Fruit fly (Drosophila melanogaster) whole organism, embryonic: ENCODE results near the gene CG6652.

Experiments
- Bgb ChIP-seq: fragments of 200-800 bp; sonication (Bioruptor generic); IDR thresholded peaks from 2 replicates; pipeline ENCODE4 v1.3.6; 2022; ENCODE audit warnings: missing biosample characterization, missing genetic modification characterization; ENCODE audit not compliant: partially characterized antibody
- Blimp-1 ChIP-seq: fragments of 200-800 bp; sonication (Bioruptor generic); optimal IDR thresholded peaks from 3 replicates; lab custom pipeline; 2018; ENCODE audit warnings: missing biosample characterization, missing genetic modification characterization, mild to moderate bottlenecking, moderate library complexity, missing genetic modification reagents
- CG1024 ChIP-seq: fragments of 200-800 bp; sonication (Bioruptor generic); IDR thresholded peaks from 2 replicates; pipeline ENCODE4 v1.3.6; 2022; ENCODE audit warnings: missing biosample characterization, missing genetic modification characterization
- CG10267 ChIP-seq: fragments of 200-800 bp; sonication (Bioruptor generic); optimal IDR thresholded peaks from 2 replicates; lab custom pipeline; 2018; ENCODE audit warnings: missing biosample characterization, mild to moderate bottlenecking, missing genetic modification characterization, moderate library complexity
- CG10321 ChIP-seq: fragments of 200-800 bp; sonication (Bioruptor generic); IDR thresholded peaks from 2 replicates; pipeline ENCODE4 v1.3.6; 2022; ENCODE audit warnings: missing biosample characterization, missing genetic modification characterization
- CG13894 ChIP-seq: fragments of 200-800 bp; sonication (Bioruptor generic); optimal IDR thresholded peaks from 3 replicates; lab custom pipeline; 2018; ENCODE audit warnings: missing biosample characterization, mild to moderate bottlenecking, missing genetic modification characterization, moderate library complexity
- CG15269 ChIP-seq: fragments of 200-800 bp; sonication (Bioruptor generic); optimal IDR thresholded peaks from 2 replicates; lab custom pipeline; 2018; ENCODE audit warnings: missing biosample characterization, mild to moderate bottlenecking, missing genetic modification characterization, moderate library complexity
- CG15601 ChIP-seq: fragments of 200-800 bp; sonication (Bioruptor generic); optimal IDR thresholded peaks from 3 replicates; lab custom pipeline; 2019; ENCODE audit warnings: missing biosample characterization, mild to moderate bottlenecking, missing genetic modification characterization, moderate library complexity
- CG17186 ChIP-seq: fragments of 200-800 bp; sonication (Bioruptor generic); optimal IDR thresholded peaks from 3 replicates; lab custom pipeline; 2017; ENCODE audit warnings: missing biosample characterization, missing genetic modification reagents, missing genetic modification characterization
- CG17328 ChIP-seq: fragments of 200-800 bp; sonication (Bioruptor generic); IDR thresholded peaks from 2 replicates; pipeline ENCODE4 v1.3.6; 2022; ENCODE audit warnings: missing biosample characterization, missing genetic modification characterization
- CG18011 ChIP-seq: fragments of 200-800 bp; sonication (Bioruptor generic); optimal IDR thresholded peaks from 2 replicates; lab custom pipeline; 2017; ENCODE audit warnings: missing biosample characterization, missing genetic modification characterization, mild to moderate bottlenecking, moderate library complexity, missing genotype
- CG1832 ChIP-seq: fragments of 200-800 bp; sonication (Bioruptor generic); optimal IDR thresholded peaks from 2 replicates; lab custom pipeline; 2017; ENCODE audit warnings: missing biosample characterization, mild to moderate bottlenecking, missing genetic modification characterization, inconsistent platforms
- CG31365 ChIP-seq: fragments of 200-800 bp; sonication (Bioruptor generic); optimal IDR thresholded peaks from 2 replicates; lab custom pipeline; 2018; ENCODE audit warnings: missing biosample characterization, mild to moderate bottlenecking, missing genetic modification characterization
- CG34422 ChIP-seq: fragments of 200-800 bp; sonication (Bioruptor generic); IDR thresholded peaks from 3 replicates; pipeline ENCODE4 v1.3.6; 2022; ENCODE audit warnings: missing biosample characterization, missing genetic modification characterization
- CG4360 ChIP-seq: fragments of 200-800 bp; sonication (Bioruptor generic); IDR thresholded peaks from 2 replicates; pipeline ENCODE4 v1.3.6; 2022; ENCODE audit warnings: missing biosample characterization, missing genetic modification characterization
- CG4707 ChIP-seq: fragments of 200-800 bp; sonication (Bioruptor generic); optimal IDR thresholded peaks from 2 replicates; lab custom pipeline; 2018; ENCODE audit warnings: missing biosample characterization, mild to moderate bottlenecking, missing genetic modification characterization, moderate library complexity
- CG5245 ChIP-seq: fragments of 200-800 bp; sonication (Bioruptor generic); optimal IDR thresholded peaks from 3 replicates; lab custom pipeline; 2016; ENCODE audit warnings: missing biosample characterization, missing genetic modification characterization
- CG6175 ChIP-seq: fragments of 200-800 bp; sonication (Bioruptor generic); IDR thresholded peaks from 3 replicates; pipeline ENCODE4 v1.3.6; 2022; ENCODE audit warnings: missing biosample characterization, missing genetic modification characterization
- CG7786 ChIP-seq: fragments of 200-800 bp; sonication (Bioruptor generic); optimal IDR thresholded peaks from 2 replicates; lab custom pipeline; 2016; ENCODE audit warnings: missing biosample characterization, missing genetic modification characterization
- CG7963 ChIP-seq: fragments of 200-800 bp; sonication (Bioruptor generic); IDR thresholded peaks from 3 replicates; pipeline ENCODE4 v1.3.6; 2022; ENCODE audit warnings: missing biosample characterization, missing genetic modification characterization; ENCODE audit not compliant: partially characterized antibody
- CG9215 ChIP-seq: fragments of 200-800 bp; sonication (Bioruptor generic); IDR thresholded peaks from 2 replicates; pipeline ENCODE4 v1.3.6; 2022; ENCODE audit warnings: missing biosample characterization, missing genetic modification characterization
- Chrac-16 ChIP-seq: fragments of 200-800 bp; sonication (Bioruptor generic); optimal IDR thresholded peaks from 3 replicates; lab custom pipeline; 2016; ENCODE audit warnings: missing biosample characterization, missing genetic modification characterization
- Dll ChIP-seq: fragments of 200-800 bp; sonication (Bioruptor generic); IDR thresholded peaks from 4 replicates; pipeline ENCODE4 v1.3.6; 2022; ENCODE audit warnings: missing biosample characterization, missing genetic modification characterization; ENCODE audit not compliant: partially characterized antibody
- Dref ChIP-seq: fragments of 200-800 bp; sonication (Bioruptor generic); IDR thresholded peaks from 2 replicates; pipeline ENCODE4 v1.3.6; 2022; ENCODE audit warnings: missing biosample characterization, missing genetic modification characterization
- Hand ChIP-seq: fragments of 200-800 bp; sonication (Bioruptor generic); optimal IDR thresholded peaks from 2 replicates; lab custom pipeline; 2017; ENCODE audit warnings: mild to moderate bottlenecking, missing biosample characterization, missing genetic modification reagents, missing genetic modification characterization
- HmgD ChIP-seq: fragments of 200-800 bp; sonication (Bioruptor generic); optimal IDR thresholded peaks from 3 replicates; lab custom pipeline; 2016; ENCODE audit warnings: missing biosample characterization, missing genetic modification characterization
- Ssrp ChIP-seq: fragments of 200-800 bp; sonication (Bioruptor generic); optimal IDR thresholded peaks from 2 replicates; lab custom pipeline; 2018; ENCODE audit warnings: missing biosample characterization, mild to moderate bottlenecking, missing genetic modification characterization, moderate library complexity
- bab2 ChIP-seq: fragments of 200-800 bp; sonication (Bioruptor generic); optimal IDR thresholded peaks from 2 replicates; lab custom pipeline; 2016; ENCODE audit warnings: missing biosample characterization, missing genetic modification characterization
- bsh ChIP-seq, 2 experiments: fragments of 200-800 bp; sonication (Bioruptor generic); optimal IDR thresholded peaks; 2 replicates each; lab custom pipeline; 2017 to 2018; ENCODE audit warnings: mild to moderate bottlenecking in 2 of 2, missing biosample characterization in 2 of 2, missing genetic modification characterization in 2 of 2, moderate library complexity in 1 of 2
- crol ChIP-seq: fragments of 200-800 bp; sonication (Bioruptor generic); IDR thresholded peaks from 2 replicates; pipeline ENCODE4 v1.3.6; 2022; ENCODE audit warnings: missing biosample characterization, missing genetic modification characterization
- crp ChIP-seq, 2 experiments: fragments of 200-800 bp; sonication (Bioruptor generic); optimal IDR thresholded peaks; 2 replicates in 1 of 2; 3 replicates in 1 of 2; lab custom pipeline; 2017; ENCODE audit warnings: missing biosample characterization in 2 of 2, missing genetic modification characterization in 2 of 2, mild to moderate bottlenecking in 1 of 2, moderate library complexity in 1 of 2
- esg ChIP-seq: fragments of 200-800 bp; sonication (Bioruptor generic); conservative IDR thresholded peaks from 2 replicates; pipeline ENCODE4 v1.3.6; 2022; ENCODE audit warnings: missing biosample characterization, missing genetic modification characterization
- fd64A ChIP-seq: fragments of 200-800 bp; sonication (Bioruptor generic); optimal IDR thresholded peaks from 3 replicates; lab custom pipeline; 2018; ENCODE audit warnings: missing biosample characterization, mild to moderate bottlenecking, missing genetic modification characterization
- ftz-f1 ChIP-seq: fragments of 200-800 bp; sonication (Bioruptor generic); optimal IDR thresholded peaks from 2 replicates; lab custom pipeline; 2016; ENCODE audit warnings: missing biosample characterization, missing genetic modification characterization
- gem ChIP-seq: fragments of 200-800 bp; sonication (Bioruptor generic); optimal IDR thresholded peaks from 2 replicates; lab custom pipeline; 2019; ENCODE audit warnings: missing biosample characterization, mild to moderate bottlenecking, missing genetic modification characterization, moderate library complexity
- hb ChIP-seq: fragments of 200-800 bp; sonication (Bioruptor generic); IDR thresholded peaks from 3 replicates; pipeline ENCODE4 v1.3.6; 2022; ENCODE audit warnings: missing biosample characterization, missing genetic modification characterization; ENCODE audit not compliant: partially characterized antibody
- hkb ChIP-seq, 2 experiments: fragments of 200-800 bp in 1 of 2; fragments of >200 bp in 1 of 2; sonication (Bioruptor generic) in 1 of 2; IDR thresholded peaks in 1 of 2; optimal IDR thresholded peaks in 1 of 2; 2 replicates each; pipeline versions ENCODE4 v1.3.6 to Lab custom; 2017 to 2022; ENCODE audit warnings: missing biosample characterization in 1 of 2, missing genetic modification characterization in 1 of 2
- hth ChIP-seq: fragments of >200 bp; optimal IDR thresholded peaks from 2 replicates; lab custom pipeline; 2017; ENCODE audit warnings: inconsistent platforms
- knrl ChIP-seq: fragments of 200-800 bp; sonication (Bioruptor generic); IDR thresholded peaks from 3 replicates; pipeline ENCODE4 v1.3.6; 2022; ENCODE audit warnings: missing biosample characterization, missing genetic modification characterization; ENCODE audit not compliant: partially characterized antibody
- mirr ChIP-seq: fragments of 200-800 bp; sonication (Bioruptor generic); optimal IDR thresholded peaks from 3 replicates; lab custom pipeline; 2018; ENCODE audit warnings: missing biosample characterization, mild to moderate bottlenecking, missing genetic modification characterization
- nau ChIP-seq: fragments of 200-800 bp; sonication (Bioruptor generic); optimal IDR thresholded peaks from 3 replicates; lab custom pipeline; 2017; ENCODE audit warnings: missing biosample characterization, mild to moderate bottlenecking, missing genetic modification characterization, missing genetic modification reagents
- nerfin-2 ChIP-seq: fragments of 200-800 bp; sonication (Bioruptor generic); IDR thresholded peaks from 2 replicates; pipeline ENCODE4 v1.3.6; 2022; ENCODE audit warnings: missing biosample characterization, missing genetic modification characterization; ENCODE audit not compliant: partially characterized antibody
- nmo ChIP-seq: fragments of 200-800 bp; sonication (Bioruptor generic); optimal IDR thresholded peaks from 2 replicates; lab custom pipeline; 2018; ENCODE audit warnings: missing biosample characterization, mild to moderate bottlenecking, missing genetic modification characterization, moderate library complexity
- salm ChIP-seq: fragments of 200-800 bp; sonication (Bioruptor generic); optimal IDR thresholded peaks from 2 replicates; lab custom pipeline; 2018; ENCODE audit warnings: missing biosample characterization, mild to moderate bottlenecking, missing genetic modification characterization
- sc ChIP-seq, 3 experiments: fragments of >200 bp in 2 of 3; fragments of 200-800 bp in 1 of 3; sonication (Bioruptor generic) in 1 of 3; optimal IDR thresholded peaks; 2 replicates in 2 of 3; 3 replicates in 1 of 3; lab custom pipeline; 2017; ENCODE audit warnings: mild to moderate bottlenecking in 1 of 3, missing biosample characterization in 1 of 3, missing genetic modification characterization in 1 of 3, missing genetic modification reagents in 1 of 3
- sqz ChIP-seq: fragments of 200-800 bp; sonication (Bioruptor generic); optimal IDR thresholded peaks from 3 replicates; lab custom pipeline; 2018; ENCODE audit warnings: missing biosample characterization, mild to moderate bottlenecking, missing genetic modification characterization
- sr ChIP-seq: fragments of 200-800 bp; sonication (Bioruptor generic); IDR thresholded peaks from 3 replicates; pipeline ENCODE4 v1.3.6; 2022; ENCODE audit warnings: missing biosample characterization, missing genetic modification characterization
- tio ChIP-seq: fragments of 200-800 bp; sonication (Bioruptor generic); optimal IDR thresholded peaks from 2 replicates; lab custom pipeline; 2017; ENCODE audit warnings: missing biosample characterization, missing genetic modification characterization, inconsistent platforms
- zen2 ChIP-seq: fragments of 200-800 bp; sonication (Bioruptor generic); IDR thresholded peaks from 3 replicates; pipeline ENCODE4 v1.3.6; 2022; ENCODE audit warnings: missing biosample characterization, missing genetic modification characterization; ENCODE audit not compliant: partially characterized antibody

CG6652 gene

dm6 chr3L:17027310-17027709 is 4.7 kb upstream of the CG6652 start, which contains the start of gene CG7730:
TSS of gene CG7730 (plus strand) at chr3L:17027515.
- TF ChIP-seq ftz-f1 (GFP tag; lab: Kevin White, UChicago) (no peak), sqz (GFP tag; lab: Kevin White, UChicago) (no peak), Bgb (GFP tag; lab: Robert Waterston, UW) (peak; percentile 55; the same call in 1 of the 2 replicates), knrl (GFP tag; lab: Robert Waterston, UW) (peak; percentile 18; the same call in 1 of the 3 replicates), tio (GFP tag; lab: Kevin White, UChicago) (no peak), hth (no peak), Dref (peak; percentile 61), gem (tag; lab: Kevin White, UChicago) (no peak), hb (GFP tag; lab: Robert Waterston, UW) (peak; percentile 32; the same call in 1 of the 3 replicates), hkb (optimal IDR thresholded peaks at IDR 0.05; lab: Kevin White, UChicago) (no peak), hkb (GFP tag; IDR thresholded peaks at IDR 0.05; lab: Robert Waterston, UW) (no peak), mirr (no peak), CG6175 (GFP tag; lab: Robert Waterston, UW) (no peak), salm (no peak), sr (GFP tag; lab: Robert Waterston, UW) (no peak), nerfin-2 (GFP tag; lab: Robert Waterston, UW) (peak; percentile 63; the same call in 1 of the 2 replicates), CG10267 (tag; lab: Kevin White, UChicago) (no peak), Blimp-1 (GFP tag; lab: Kevin White, UChicago) (no peak), Ssrp (no peak), CG1024 (GFP tag; lab: Robert Waterston, UW) (no peak), zen2 (GFP tag; lab: Robert Waterston, UW) (peak; percentile 79), sc (optimal IDR thresholded peaks at IDR 0.05; lab: Kevin White, UChicago) (no peak), sc (GFP tag; optimal IDR thresholded peaks at IDR 0.05; lab: Kevin White, UChicago) (no peak), crol (GFP tag; lab: Robert Waterston, UW) (no peak), CG7963 (peak; percentile 48; the same call in 1 of the 3 replicates), CG13894 (tag; lab: Kevin White, UChicago) (no peak), Chrac-16 (GFP tag; lab: Kevin White, UChicago) (no peak), CG18011 (GFP tag; lab: Kevin White, UChicago) (no peak), HmgD (GFP tag; lab: Kevin White, UChicago) (no peak), Dll (peak; percentile 71), CG5245 (GFP tag; lab: Kevin White, UChicago) (no peak), CG4360 (GFP tag; lab: Robert Waterston, UW) (no peak), bsh (GFP tag; optimal IDR thresholded peaks at IDR 0.05; lab: Kevin White, UChicago) (no peak), Hand (no peak), crp (GFP tag; optimal IDR thresholded peaks at IDR 0.05; lab: Kevin White, UChicago) (no peak), CG34422 (GFP tag; lab: Robert Waterston, UW) (no peak), CG17328 (GFP tag; lab: Robert Waterston, UW) (no peak), nmo (GFP tag; lab: Kevin White, UChicago) (no peak), CG9215 (GFP tag; lab: Robert Waterston, UW) (no peak), fd64A (GFP tag; lab: Kevin White, UChicago) (no peak), CG1832 (GFP tag; lab: Kevin White, UChicago) (no peak), esg (GFP tag; lab: Robert Waterston, UW) (no peak), bab2 (GFP tag; lab: Kevin White, UChicago) (no peak), CG10321 (no peak), nau (GFP tag; lab: Kevin White, UChicago) (no peak), CG4707 (GFP tag; lab: Kevin White, UChicago) (no peak), CG7786 (GFP tag; lab: Kevin White, UChicago) (no peak), CG17186 (GFP tag; lab: Kevin White, UChicago) (no peak), CG15601 (no peak), CG31365 (tag; lab: Kevin White, UChicago) (no peak), CG15269 (tag; lab: Kevin White, UChicago) (no peak)
